Fruit fly (Drosophila melanogaster) whole organism: Measurements from ENCODE around the gene CG8563.

ENCODE experiments used
- CG8478 ChIP-seq: fragments of >200 bp; optimal IDR thresholded peaks from 2 replicates; lab custom pipeline; 2018; ENCODE audit warnings: inconsistent platforms
- Dll ChIP-seq: fragments of >200 bp; optimal IDR thresholded peaks from 2 replicates; lab custom pipeline; 2017
- EcR ChIP-seq, 2 experiments: fragments of >200 bp; optimal IDR thresholded peaks; 2 replicates each; lab custom pipeline; 2017; ENCODE audit warnings: missing biosample characterization in 2 of 2, missing genetic modification characterization in 2 of 2, missing genetic modification reagents in 2 of 2
- pan ChIP-seq: fragments of >200 bp; optimal IDR thresholded peaks from 2 replicates; lab custom pipeline; 2017
- psq ChIP-seq: fragments of >200 bp; optimal IDR thresholded peaks from 2 replicates; lab custom pipeline; 2017
- usp ChIP-seq: fragments of >200 bp; optimal IDR thresholded peaks from 2 replicates; lab custom pipeline; 2017; ENCODE audit warnings: missing biosample characterization, missing genetic modification characterization, mixed read lengths

CG8563 gene

DNA sequence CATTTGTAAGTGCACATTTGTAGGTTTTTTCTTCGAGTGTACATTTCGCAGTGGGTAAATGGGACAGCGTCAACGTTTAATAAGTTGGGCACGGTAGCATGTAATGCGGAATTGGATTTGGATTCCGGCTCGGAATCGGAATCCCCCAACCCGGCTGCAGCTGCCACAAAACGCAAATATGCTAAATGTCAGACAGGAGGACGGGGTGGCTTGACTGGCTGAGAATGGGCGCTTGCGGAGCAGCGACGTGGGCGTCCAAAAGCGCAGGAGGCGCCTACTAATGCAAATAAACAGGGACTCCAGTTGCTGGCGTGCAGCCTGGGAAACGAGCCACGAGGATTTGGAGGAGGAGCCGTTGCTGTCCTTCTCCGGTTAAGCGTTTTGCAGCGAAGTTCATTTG lies 2.7 kb upstream of the CG8563 start, which contains the start of gene CG8564:
CG8564 (minus strand) TSS at position 101 of the 400 bp plus-strand sequence.
- TF ChIP-seq CG8478 (no peak), pan (lab: Kevin White, UChicago) (no peak), usp (GFP tag; lab: Kevin White, UChicago) (no peak), EcR (GFP tag; optimal IDR thresholded peaks at IDR 0.05; lab: Kevin White, UChicago) (no peak), Dll (lab: Kevin White, UChicago) (no peak), psq (no peak)

DNA sequence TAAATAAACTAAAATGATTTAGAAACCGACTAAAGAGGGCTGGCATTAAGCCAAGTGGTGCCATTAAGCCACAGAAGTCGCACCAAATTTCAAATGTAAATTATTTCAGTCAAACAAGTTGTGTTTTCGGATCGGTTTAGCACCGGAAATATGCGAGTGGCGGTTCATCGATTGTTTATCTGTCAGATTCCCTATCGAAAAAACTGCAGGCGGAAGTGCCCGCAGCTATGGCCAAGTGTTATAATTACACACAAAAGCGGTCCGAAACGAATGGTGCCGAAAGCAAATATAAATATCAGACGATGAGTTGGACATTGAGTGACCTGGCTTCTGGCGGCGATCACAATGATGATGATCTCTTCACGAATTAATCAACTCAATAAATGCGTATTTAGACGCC lies 538 bp upstream of the CG8563 start:
- no peak for TF ChIP-seq EcR (GFP tag; optimal IDR thresholded peaks at IDR 0.05; lab: Kevin White, UChicago)
- no peak for TF ChIP-seq usp (GFP tag; lab: Kevin White, UChicago)
- no peak for TF ChIP-seq Dll (lab: Kevin White, UChicago)
- TF ChIP-seq pan (lab: Kevin White, UChicago) = no peak
- TF ChIP-seq psq = no peak
- TF ChIP-seq CG8478 = no peak

DNA sequence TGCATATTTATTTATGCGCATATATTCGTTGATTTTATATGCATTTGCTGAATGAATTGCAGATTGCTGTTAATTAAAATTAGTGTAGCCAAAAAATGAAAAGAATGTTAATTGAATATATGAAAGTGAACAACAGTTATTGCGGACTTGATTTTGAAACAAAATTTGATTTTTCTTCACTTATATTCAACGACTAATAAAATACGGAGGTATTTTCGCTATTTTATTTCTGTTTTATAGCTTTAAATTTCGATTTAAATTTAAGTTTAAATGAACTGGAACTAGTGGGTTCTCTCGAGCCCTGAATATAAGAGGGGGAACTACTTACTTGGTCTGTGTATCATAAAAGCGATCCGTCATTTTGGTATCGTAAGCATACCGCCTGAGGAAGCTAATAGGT lies 5.5 kb downstream of the CG8563 start, which contains the start of gene CG32379:
CG32379 (plus strand) TSS at position 301 of the 400 bp plus-strand sequence.
- TF ChIP-seq Dll (lab: Kevin White, UChicago) = no peak
- TF ChIP-seq usp (GFP tag; lab: Kevin White, UChicago) = no peak
- TF ChIP-seq CG8478 = no peak
- TF ChIP-seq psq = no peak
- no peak for TF ChIP-seq pan (lab: Kevin White, UChicago)

DNA sequence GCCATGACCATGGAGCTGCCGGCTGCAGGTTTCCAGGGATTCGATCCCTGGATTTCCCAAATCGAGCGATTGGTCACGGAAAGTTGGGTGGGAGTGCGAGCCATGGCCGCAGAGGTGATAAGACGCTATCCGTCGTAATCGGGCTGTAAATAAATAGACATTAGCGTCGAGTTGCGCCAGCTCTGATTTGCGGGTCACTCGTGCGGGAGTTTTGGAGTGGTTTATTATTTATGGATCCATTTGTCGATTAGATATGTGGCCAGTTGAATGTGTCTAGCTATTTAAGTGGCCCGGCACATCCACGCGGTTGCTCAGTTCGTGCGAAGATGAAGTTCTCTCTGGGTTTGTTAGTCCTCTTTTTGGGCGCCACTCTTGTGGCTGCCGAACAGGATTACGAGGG lies 7.4 kb downstream of the CG8563 start, which contains the start of gene CG8562:
CG8562 (plus strand) TSS at position 307 of the 400 bp plus-strand sequence.
- TF ChIP-seq pan (lab: Kevin White, UChicago) (no peak), Dll (lab: Kevin White, UChicago) (no peak), usp (GFP tag; lab: Kevin White, UChicago) (no peak), psq (no peak), CG8478 (no peak)

DNA sequence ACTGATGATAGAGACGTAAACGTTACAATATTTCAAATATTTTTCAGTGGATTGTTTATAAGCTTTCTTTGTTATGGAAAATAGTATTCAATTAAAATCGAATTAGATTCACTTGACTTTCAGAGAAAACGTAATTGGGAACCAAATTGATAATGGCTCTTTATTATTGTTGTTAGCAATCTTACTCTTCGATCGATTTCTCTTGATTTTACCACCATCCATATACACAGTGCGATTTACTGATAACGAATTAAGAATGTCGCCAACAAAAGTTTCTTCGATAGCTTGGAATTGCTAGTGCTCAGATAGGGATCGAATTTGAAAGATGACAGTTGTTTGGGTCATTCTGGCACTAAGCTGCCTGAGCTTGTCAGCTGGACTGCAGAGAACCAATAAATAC lies 9.2 kb downstream of the CG8563 start, which contains the start of gene CG18417:
CG18417 (plus strand) TSS at position 301 of the 400 bp plus-strand sequence.
- TF ChIP-seq usp (GFP tag; lab: Kevin White, UChicago) (no peak), pan (lab: Kevin White, UChicago) (no peak), psq (no peak), EcR (GFP tag; optimal IDR thresholded peaks at IDR 0.05; lab: Kevin White, UChicago) (no peak), Dll (lab: Kevin White, UChicago) (no peak), CG8478 (no peak)

DNA sequence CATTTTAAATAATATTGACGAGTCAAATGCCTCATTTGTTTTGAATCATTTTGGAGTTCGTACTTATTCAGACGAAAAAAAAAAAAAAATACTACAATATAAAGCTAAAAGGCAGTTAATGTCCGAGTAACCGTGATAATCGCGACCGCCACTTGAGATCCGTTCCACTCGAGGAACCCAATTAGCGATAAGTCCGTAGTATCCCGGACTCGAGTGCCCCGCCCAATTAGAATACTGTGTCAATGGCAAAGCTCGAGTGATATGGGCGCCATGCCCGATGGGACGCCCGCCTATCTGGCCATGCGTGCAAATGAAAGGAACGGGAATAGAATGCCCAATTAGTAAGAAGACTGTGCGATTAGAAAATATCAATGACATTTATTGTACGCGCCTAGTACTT lies 11.4 kb downstream of the CG8563 start:
- TF ChIP-seq pan (lab: Kevin White, UChicago) = no peak
- no peak for TF ChIP-seq CG8478
- no peak for TF ChIP-seq EcR (GFP tag; optimal IDR thresholded peaks at IDR 0.05; lab: Kevin White, UChicago)
- TF ChIP-seq Dll (lab: Kevin White, UChicago) = no peak
- no peak for TF ChIP-seq psq
- no peak for TF ChIP-seq usp (GFP tag; lab: Kevin White, UChicago)

DNA sequence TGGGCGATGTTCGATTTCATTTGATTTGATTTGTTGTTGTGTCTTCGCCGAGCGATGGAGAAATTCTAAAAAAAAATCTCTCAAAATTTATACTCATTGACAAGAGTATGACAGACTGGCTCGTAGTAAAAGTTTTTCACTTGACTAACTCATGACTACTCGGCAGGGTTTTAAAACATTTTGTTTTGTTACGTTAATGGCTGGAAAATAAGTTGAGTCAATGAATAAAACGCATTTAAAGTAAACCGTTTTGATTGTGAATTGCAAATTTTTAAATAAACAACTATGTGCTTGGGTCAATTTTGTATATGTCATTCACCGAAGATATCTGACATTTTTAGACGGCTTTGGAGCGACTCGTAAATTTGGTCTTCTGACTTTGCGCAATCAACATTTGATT lies 13.5 kb downstream of the CG8563 start, which contains the start of gene CG8560:
CG8560 (minus strand) TSS at position 101 of the 400 bp plus-strand sequence.
- TF ChIP-seq usp (GFP tag; lab: Kevin White, UChicago) = no peak
- TF ChIP-seq EcR (GFP tag; optimal IDR thresholded peaks at IDR 0.05; lab: Kevin White, UChicago) = no peak
- TF ChIP-seq Dll (lab: Kevin White, UChicago) = no peak
- no peak for TF ChIP-seq CG8478
- no peak for TF ChIP-seq psq
- no peak for TF ChIP-seq pan (lab: Kevin White, UChicago)

DNA sequence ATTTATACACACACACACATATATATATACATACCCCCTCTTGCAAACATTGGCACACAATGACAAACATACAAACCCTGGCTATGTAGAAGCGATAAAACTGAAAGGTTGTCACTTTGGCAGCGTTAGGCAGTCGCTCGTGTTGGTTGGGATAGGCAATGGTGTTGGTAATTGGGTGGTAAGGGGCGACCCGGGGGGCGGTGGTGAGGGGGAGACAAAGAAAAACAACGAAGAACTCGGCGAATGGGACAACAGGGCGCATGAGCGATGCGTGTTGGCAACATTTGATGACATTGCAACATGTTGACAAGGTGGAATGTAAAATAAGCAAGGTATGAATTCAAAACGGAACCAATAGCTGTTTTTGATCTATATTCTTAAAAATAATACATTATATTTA lies 32.0 kb downstream of the CG8563 start:
- no peak for TF ChIP-seq pan (lab: Kevin White, UChicago)
- TF ChIP-seq psq = no peak
- no peak for TF ChIP-seq CG8478
- no peak for TF ChIP-seq Dll (lab: Kevin White, UChicago)
- no peak for TF ChIP-seq usp (GFP tag; lab: Kevin White, UChicago)

DNA sequence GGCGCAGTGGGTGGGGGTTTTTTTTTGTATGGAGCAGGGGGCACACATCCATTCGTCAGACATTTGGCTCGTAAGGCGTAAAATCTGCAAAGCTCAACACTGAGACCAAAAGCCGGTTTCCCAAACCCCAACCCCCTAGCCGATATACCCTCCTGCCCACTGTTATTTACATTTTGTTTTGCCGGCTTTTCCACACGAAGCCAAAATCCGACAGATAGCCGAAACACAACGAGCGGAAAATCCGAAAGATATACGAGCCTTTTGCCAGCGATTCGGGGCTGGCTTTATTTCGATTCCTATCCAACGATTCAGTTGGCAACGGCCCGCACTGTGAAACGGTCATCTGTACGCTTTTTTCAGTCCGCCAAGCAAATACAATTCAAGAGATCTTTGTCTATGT lies 33.0 kb downstream of the CG8563 start, which contains the start of gene CG42458:
CG42458 (plus strand) TSS at position 311 of the 400 bp plus-strand sequence.
- no peak for TF ChIP-seq EcR (GFP tag; optimal IDR thresholded peaks at IDR 0.05; lab: Kevin White, UChicago)
- TF ChIP-seq CG8478 = no peak
- no peak for TF ChIP-seq Dll (lab: Kevin White, UChicago)
- TF ChIP-seq pan (lab: Kevin White, UChicago) = no peak
- no peak for TF ChIP-seq usp (GFP tag; lab: Kevin White, UChicago)
- no peak for TF ChIP-seq psq

DNA sequence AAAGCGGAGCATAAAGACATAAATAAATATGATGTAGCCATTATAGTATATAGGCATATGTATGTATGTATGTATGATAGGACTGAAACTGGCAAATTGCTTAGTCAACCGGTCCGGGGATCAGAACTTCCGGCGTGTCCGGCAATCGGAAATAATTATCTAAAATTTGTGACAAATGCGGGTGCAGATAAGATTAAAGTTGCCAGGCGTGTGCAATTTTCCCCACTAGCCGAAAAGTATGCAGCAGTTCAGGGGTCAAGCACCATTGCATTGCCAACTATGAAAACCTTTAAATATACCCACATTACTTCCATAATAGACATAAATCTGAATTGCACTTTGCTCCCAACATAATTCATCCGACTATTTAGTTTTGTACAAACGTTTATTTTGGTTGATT lies 41.7 kb downstream of the CG8563 start:
- TF ChIP-seq Dll (lab: Kevin White, UChicago) (no peak), EcR (GFP tag; optimal IDR thresholded peaks at IDR 0.05; lab: Kevin White, UChicago) (no peak), pan (lab: Kevin White, UChicago) (no peak), CG8478 (no peak), psq (no peak), usp (GFP tag; lab: Kevin White, UChicago) (no peak)

DNA sequence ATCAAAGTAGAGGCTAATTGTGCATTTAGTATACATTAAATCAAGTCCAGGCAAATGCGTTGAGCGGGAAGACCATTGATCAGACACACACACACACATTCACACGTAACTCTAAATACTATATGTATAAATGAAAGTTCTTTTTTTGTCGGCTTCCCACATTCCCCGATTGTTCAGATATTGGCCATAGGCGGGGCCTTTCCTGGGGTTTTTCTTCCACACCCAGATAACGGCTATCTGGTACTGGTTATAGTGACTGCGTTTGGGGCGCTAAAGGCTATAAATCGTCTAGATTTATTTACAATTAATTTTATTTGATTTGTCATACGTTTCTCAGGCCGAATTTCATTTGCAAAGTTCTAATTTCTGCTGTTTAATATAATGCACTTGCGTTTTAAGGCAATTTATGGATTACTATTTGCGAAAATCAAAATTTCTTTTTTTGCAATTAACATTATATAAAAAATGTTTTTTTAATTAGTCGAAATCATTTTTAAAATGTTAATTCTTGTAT lies 42.3 kb downstream of the CG8563 start:
- TF ChIP-seq pan (lab: Kevin White, UChicago) = no peak
- no peak for TF ChIP-seq psq
- TF ChIP-seq EcR (GFP tag; optimal IDR thresholded peaks at IDR 0.05; lab: Kevin White, UChicago) = no peak
- no peak for TF ChIP-seq CG8478
- TF ChIP-seq Dll (lab: Kevin White, UChicago) = no peak
- TF ChIP-seq usp (GFP tag; lab: Kevin White, UChicago) = no peak

DNA sequence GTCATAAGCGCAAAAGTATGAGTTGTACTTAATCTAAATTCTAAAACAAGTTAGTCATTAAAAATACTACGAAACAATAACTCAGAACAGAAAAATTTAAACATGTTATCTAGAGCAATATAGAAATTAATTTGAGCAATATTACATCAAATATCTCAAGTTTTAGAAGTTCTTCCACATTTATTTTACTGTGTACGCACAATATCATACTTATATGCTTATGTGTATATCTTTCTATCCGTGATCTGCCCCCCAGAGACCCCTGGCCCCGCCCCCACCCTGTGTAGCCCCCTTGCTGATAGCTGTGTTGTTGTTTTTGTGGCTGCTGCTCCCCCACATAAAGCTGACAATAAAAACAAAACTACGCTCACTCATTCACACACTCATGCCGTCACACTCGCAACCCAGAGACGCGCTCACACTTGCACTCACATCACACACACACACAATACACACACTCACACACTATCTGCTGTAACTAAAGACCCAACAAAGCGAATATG lies 42.8 kb downstream of the CG8563 start:
- TF ChIP-seq usp (GFP tag; lab: Kevin White, UChicago) (no peak), psq (no peak), pan (lab: Kevin White, UChicago) (no peak), EcR (GFP tag; optimal IDR thresholded peaks at IDR 0.05; lab: Kevin White, UChicago) (no peak), CG8478 (no peak), Dll (lab: Kevin White, UChicago) (no peak)
